Fruit fly (Drosophila melanogaster): ENCODE results near the gene p38a.

Gene p38a

DNA sequence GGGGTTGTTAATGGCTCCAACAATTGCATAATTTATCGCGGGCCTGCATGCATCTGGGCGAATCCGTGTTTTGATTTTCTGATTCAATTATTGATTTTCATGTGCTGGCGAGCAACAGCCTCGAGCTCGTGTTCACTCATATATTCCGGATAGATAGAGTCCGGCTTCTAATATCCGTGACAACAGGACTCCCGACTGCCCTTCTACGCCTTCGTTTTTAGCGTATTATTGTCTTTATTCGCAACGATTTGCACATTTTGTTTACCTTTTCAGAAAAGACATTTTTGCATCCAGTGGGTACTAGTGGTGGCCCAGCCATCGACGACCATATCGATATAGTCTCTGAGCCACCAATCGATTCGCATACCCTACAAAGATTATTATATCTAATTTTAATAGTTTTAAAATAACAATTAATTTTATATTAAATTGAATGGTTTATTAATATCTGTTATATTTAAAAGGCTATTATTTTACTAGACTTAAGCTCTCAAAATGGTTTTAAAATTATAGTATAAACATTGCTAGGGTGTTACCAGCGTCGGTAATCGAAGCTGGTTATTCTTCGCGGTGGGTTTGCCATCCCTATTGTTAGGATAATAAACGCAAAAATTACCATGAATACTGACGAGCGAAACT, 9.2 kb upstream of the p38a start, which contains the start of the genes Myo95E and TBC1d7 (continued):
- TF ChIP-seq CG1621 (tag; optimal IDR thresholded peaks at IDR 0.05), result no peak
- peak; percentile 74 for TF ChIP-seq CG16779 (tag; optimal IDR thresholded peaks at IDR 0.05)
- TF ChIP-seq CG9139 (GFP tag; optimal IDR thresholded peaks at IDR 0.05), result peak; percentile 67
- TF ChIP-seq CG4318 (GFP tag; optimal IDR thresholded peaks at IDR 0.05), result peak; percentile 80
- TF ChIP-seq Eip93F (GFP tag; optimal IDR thresholded peaks at IDR 0.05), result peak; percentile 73
- peak; percentile 39 for TF ChIP-seq CG6854 (GFP tag; optimal IDR thresholded peaks at IDR 0.05)
- peak; percentile 90 for TF ChIP-seq CG3919 (GFP tag; optimal IDR thresholded peaks at IDR 0.05)
- TF ChIP-seq CG8119 (GFP tag; IDR thresholded peaks at IDR 0.05), result peak; percentile 92
- TF ChIP-seq CG10631 (GFP tag; optimal IDR thresholded peaks at IDR 0.05), result peak; percentile 92

DNA sequence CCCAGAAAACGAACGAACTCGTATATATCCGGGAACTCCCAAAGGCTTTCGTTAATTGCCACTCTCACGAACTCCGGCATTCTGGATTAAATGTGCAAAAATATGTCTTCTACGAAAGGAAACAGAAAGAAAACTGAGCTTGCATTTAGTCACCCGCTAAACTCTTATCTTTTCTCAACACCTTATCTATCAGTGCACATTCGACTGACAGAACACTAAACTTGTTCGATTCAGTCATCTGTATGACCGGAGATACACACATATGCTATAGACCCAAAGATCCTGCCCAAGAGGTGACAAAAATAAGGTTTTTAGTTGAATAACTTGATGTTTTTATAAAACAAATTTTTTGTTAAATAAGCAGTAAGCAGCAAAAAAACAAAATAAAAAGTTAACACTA, 2.0 kb downstream of the p38a start, which contains the start of gene p38c:
Gene p38c, minus strand, starts transcription at position 101 of the 400 bp plus-strand sequence.
- TF ChIP-seq CG3919 (GFP tag; optimal IDR thresholded peaks at IDR 0.05), result no peak
- TF ChIP-seq CG8319 (GFP tag; optimal IDR thresholded peaks at IDR 0.05), result no peak
- no peak for TF ChIP-seq topi (GFP tag; optimal IDR thresholded peaks at IDR 0.05)

DNA sequence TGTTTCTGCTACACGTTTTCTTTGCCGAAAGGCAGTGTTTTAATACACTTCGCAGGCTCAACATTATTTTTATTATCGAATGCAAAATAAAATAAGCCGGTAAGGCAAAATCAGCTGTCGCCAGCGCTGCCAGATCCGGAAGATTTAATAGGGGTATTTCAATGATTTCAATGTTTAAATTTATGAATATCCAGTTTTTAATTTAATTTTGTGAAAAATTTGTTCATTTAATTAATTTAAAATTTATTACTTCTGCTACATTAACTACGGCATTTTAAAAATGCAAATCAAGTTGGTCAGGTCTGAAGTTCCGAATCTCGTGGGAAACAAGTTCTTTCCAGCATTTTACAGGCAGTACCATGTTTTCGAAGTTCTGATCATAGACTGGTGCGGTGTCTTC, 3.3 kb downstream of the p38a start, which contains the start of gene Slimp:
Gene Slimp, minus strand, starts transcription at position 130 of the 400 bp plus-strand sequence.
- TF ChIP-seq CG6808 (GFP tag; optimal IDR thresholded peaks at IDR 0.05) (no peak), Ets21C (GFP tag; optimal IDR thresholded peaks at IDR 0.05) (no peak), CG6854 (GFP tag; optimal IDR thresholded peaks at IDR 0.05) (no peak), fkh (GFP tag; optimal IDR thresholded peaks at IDR 0.05) (no peak), CG32006 (GFP tag; optimal IDR thresholded peaks at IDR 0.05) (peak; percentile 13), CG1621 (tag; optimal IDR thresholded peaks at IDR 0.05) (no peak), CG11902 (GFP tag; optimal IDR thresholded peaks at IDR 0.05) (no peak), pdm3 (GFP tag; optimal IDR thresholded peaks at IDR 0.05) (peak; percentile 52), Sox14 (GFP tag; optimal IDR thresholded peaks at IDR 0.05) (peak; percentile 5), acj6 (GFP tag; optimal IDR thresholded peaks at IDR 0.05) (peak; percentile 42), lz (GFP tag; optimal IDR thresholded peaks at IDR 0.05) (peak; percentile 40), Sox102F (GFP tag; optimal IDR thresholded peaks at IDR 0.05) (no peak), CG11762 (GFP tag; optimal IDR thresholded peaks at IDR 0.05; ENCODE audit: insufficient read depth) (no peak), CG31627 (GFP tag; optimal IDR thresholded peaks at IDR 0.05) (peak; percentile 27), Hr39 (GFP tag; optimal IDR thresholded peaks at IDR 0.05) (peak; percentile 1), cyc (GFP tag; optimal IDR thresholded peaks at IDR 0.05) (no peak), Eip93F (GFP tag; optimal IDR thresholded peaks at IDR 0.05) (no peak), svp (GFP tag) (peak; percentile 76), CG8119 (GFP tag; IDR thresholded peaks at IDR 0.05) (0 out of 3 replicates have a peak, but pooled peaks have one; percentile 15), Gug (GFP tag; IDR thresholded peaks at IDR 0.05) (no peak), CG6163 (GFP tag; IDR thresholded peaks at IDR 0.05) (peak; percentile 53; the same call in 1 of the 3 replicates), fd59A (GFP tag; optimal IDR thresholded peaks at IDR 0.05) (no peak), eg (GFP tag; IDR thresholded peaks at IDR 0.05) (no peak), Hr4 (GFP tag; optimal IDR thresholded peaks at IDR 0.05) (peak; percentile 46), spab (GFP tag; optimal IDR thresholded peaks at IDR 0.05) (no peak), CG16779 (tag; optimal IDR thresholded peaks at IDR 0.05) (no peak), Met (GFP tag; optimal IDR thresholded peaks at IDR 0.05) (peak; percentile 43), CG4318 (GFP tag; optimal IDR thresholded peaks at IDR 0.05) (no peak), esn (GFP tag; optimal IDR thresholded peaks at IDR 0.05) (peak; percentile 55), CG3032 (tag; optimal IDR thresholded peaks at IDR 0.05) (peak; percentile 14), Ets96B (tag; optimal IDR thresholded peaks at IDR 0.05) (peak; percentile 3), Eip78C (GFP tag) (peak; percentile 83), CG34406 (GFP tag; optimal IDR thresholded peaks at IDR 0.05) (peak; percentile 10), Sox15 (GFP tag; optimal IDR thresholded peaks at IDR 0.05) (no peak), CG10669 (GFP tag; optimal IDR thresholded peaks at IDR 0.05) (no peak), vri (GFP tag; optimal IDR thresholded peaks at IDR 0.05) (peak; percentile 46), OdsH (GFP tag; optimal IDR thresholded peaks at IDR 0.05) (peak; percentile 33), Smox (GFP tag; optimal IDR thresholded peaks at IDR 0.05) (peak; percentile 37), CG10631 (GFP tag; optimal IDR thresholded peaks at IDR 0.05) (peak; percentile 15), fd85E (GFP tag; optimal IDR thresholded peaks at IDR 0.05) (no peak), Eip75B (GFP tag; optimal IDR thresholded peaks at IDR 0.05) (peak; percentile 18), CG6792 (GFP tag; optimal IDR thresholded peaks at IDR 0.05) (no peak), net (GFP tag; optimal IDR thresholded peaks at IDR 0.05) (no peak)
